Worm (Caenorhabditis elegans): Measurements from ENCODE around the gene Y66A7A.9.

The Y66A7A.9 gene

ce11 chrIII:11612371-11612770 is at the start of gene Y66A7A.9, which contains the start of gene Y66A7A.4:
Gene Y66A7A.9, minus strand, starts transcription at chrIII:11612471.
Gene Y66A7A.4, plus strand, starts transcription at chrIII:11612607.
- TF ChIP-seq aha-1 (tag) (peak; percentile 32), cey-2 (tag; optimal IDR thresholded peaks at IDR 0.05; ENCODE audit: borderline replicate concordance, insufficient read depth) (no peak)

DNA sequence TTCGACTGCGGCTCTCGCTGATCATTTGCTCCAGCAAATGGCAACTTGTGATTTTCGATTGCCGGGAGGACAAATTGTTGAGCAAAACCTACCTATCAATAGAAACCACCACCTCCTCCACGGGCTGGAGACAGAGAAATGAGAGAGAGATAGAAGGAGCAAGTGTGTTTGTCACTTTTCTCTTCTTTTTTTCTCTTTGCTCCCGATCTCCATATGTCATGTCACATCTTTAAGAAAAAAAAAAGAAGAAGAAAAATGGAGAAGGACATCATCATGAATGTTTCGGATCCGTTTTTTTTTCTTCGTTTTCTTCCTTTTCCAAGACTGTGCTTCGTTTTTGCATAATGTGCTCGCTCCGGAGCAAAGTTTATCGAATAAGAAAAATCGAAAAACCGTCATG is 48.5 kb upstream of the Y66A7A.9 start:
- TF ChIP-seq madf-5 (GFP tag; IDR thresholded peaks at IDR 0.05) (no peak), hmg-1.1 (GFP tag; IDR thresholded peaks at IDR 0.05) (0 out of 2 replicates have a peak, but pooled peaks have one; percentile 25), nhr-6 (tag; optimal IDR thresholded peaks at IDR 0.05) (no peak), nhr-102 (tag; optimal IDR thresholded peaks at IDR 0.05) (no peak), unc-62 (GFP tag; optimal IDR thresholded peaks at IDR 0.05 in 1 of 2) (peak in 1 of 2 experiments; percentile 99), unc-62 (tag; optimal IDR thresholded peaks at IDR 0.05) (no peak), F49E8.2 (tag; optimal IDR thresholded peaks at IDR 0.05; ENCODE audit: borderline replicate concordance) (no peak), F10B5.3 (tag; optimal IDR thresholded peaks at IDR 0.05) (no peak), sdz-12 (GFP tag; optimal IDR thresholded peaks at IDR 0.05) (no peak), cey-2 (tag; optimal IDR thresholded peaks at IDR 0.05; ENCODE audit: borderline replicate concordance, insufficient read depth) (no peak), aly-2 (tag; optimal IDR thresholded peaks at IDR 0.05) (no peak), F26F4.8 (GFP tag; conservative IDR thresholded peaks at IDR 0.05) (no peak), tra-1 (GFP tag; IDR thresholded peaks at IDR 0.05) (no peak), hlh-30 (tag; optimal IDR thresholded peaks at IDR 0.05; ENCODE audit: insufficient read depth) (peak; percentile 20), daf-19 (GFP tag; conservative IDR thresholded peaks at IDR 0.05) (no peak), zag-1 (tag; optimal IDR thresholded peaks at IDR 0.05) (no peak), nhr-10 (tag; optimal IDR thresholded peaks at IDR 0.05) (no peak), nhr-42 (GFP tag; IDR thresholded peaks at IDR 0.05) (no peak), mxl-2 (GFP tag; conservative IDR thresholded peaks at IDR 0.05) (no peak), mep-1 (tag; optimal IDR thresholded peaks at IDR 0.05) (peak; percentile 24), lsy-2 (tag; optimal IDR thresholded peaks at IDR 0.05) (peak in 1 of 2 experiments; percentile 33), ztf-11 (tag; optimal IDR thresholded peaks at IDR 0.05) (no peak), vab-7 (GFP tag; IDR thresholded peaks at IDR 0.05) (no peak), lin-38 (GFP tag; IDR thresholded peaks at IDR 0.05) (no peak), php-3 (GFP tag; IDR thresholded peaks at IDR 0.05) (no peak), hlh-11 (tag; optimal IDR thresholded peaks at IDR 0.05) (peak; percentile 20), dmd-9 (GFP tag; IDR thresholded peaks at IDR 0.05) (no peak), daf-12 (tag; optimal IDR thresholded peaks at IDR 0.05) (no peak), set-16 (GFP tag; IDR thresholded peaks at IDR 0.05) (no peak)

DNA sequence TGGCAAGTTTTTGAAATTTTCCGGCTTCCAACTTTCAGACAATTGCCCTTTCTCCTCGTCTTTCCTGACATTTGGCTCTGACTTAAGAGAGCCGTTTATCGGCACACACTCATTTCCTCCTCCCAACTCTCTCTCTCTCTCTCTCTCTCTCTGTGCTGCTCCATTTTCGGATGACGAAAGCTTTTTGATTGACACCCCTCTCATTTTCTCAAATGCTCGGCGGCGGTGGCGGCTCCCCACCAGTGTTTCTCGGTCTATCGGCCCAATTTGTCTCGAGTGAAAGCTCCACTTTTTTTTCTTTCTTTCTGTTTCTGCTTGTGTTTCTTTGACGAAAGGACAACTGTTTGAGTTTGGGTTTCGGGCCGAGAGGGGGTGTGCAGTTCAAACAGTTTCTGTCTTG is 47.5 kb upstream of the Y66A7A.9 start:
- TF ChIP-seq dmd-6 (GFP tag; IDR thresholded peaks at IDR 0.05) (peak; percentile 32; the same call in 1 of the 2 replicates), arid-1 (GFP tag; conservative IDR thresholded peaks at IDR 0.05) (no peak), zip-2 (tag; optimal IDR thresholded peaks at IDR 0.05) (no peak), unc-62 (GFP tag; optimal IDR thresholded peaks at IDR 0.05 in 1 of 2) (no peak), unc-62 (tag; optimal IDR thresholded peaks at IDR 0.05) (no peak), T20F7.1 (GFP tag; optimal IDR thresholded peaks at IDR 0.05) (no peak), mep-1 (tag; optimal IDR thresholded peaks at IDR 0.05) (no peak), php-3 (GFP tag; IDR thresholded peaks at IDR 0.05) (no peak), mes-2 (tag; optimal IDR thresholded peaks at IDR 0.05; ENCODE audit: poor library complexity, severe bottlenecking) (no peak), ZK337.2 (GFP tag; IDR thresholded peaks at IDR 0.05) (no peak), nhr-48 (tag; optimal IDR thresholded peaks at IDR 0.05) (no peak), saeg-2 (GFP tag; IDR thresholded peaks at IDR 0.05) (no peak), hmg-1.1 (GFP tag; IDR thresholded peaks at IDR 0.05) (0 out of 2 replicates have a peak, but pooled peaks have one; percentile 32), set-16 (GFP tag; IDR thresholded peaks at IDR 0.05) (peak; percentile 58), dmd-9 (GFP tag; IDR thresholded peaks at IDR 0.05) (no peak), mdl-1 (tag; optimal IDR thresholded peaks at IDR 0.05) (no peak), daf-12 (tag; optimal IDR thresholded peaks at IDR 0.05) (no peak), hlh-30 (tag; optimal IDR thresholded peaks at IDR 0.05; ENCODE audit: insufficient read depth) (no peak), egl-43 (GFP tag; IDR thresholded peaks at IDR 0.05) (0 out of 2 replicates have a peak, but pooled peaks have one; percentile 23), R02D3.7 (tag; optimal IDR thresholded peaks at IDR 0.05) (no peak), F44E2.7 (GFP tag; IDR thresholded peaks at IDR 0.05) (no peak), zfp-2 (tag; optimal IDR thresholded peaks at IDR 0.05) (no peak), ceh-62 (tag; optimal IDR thresholded peaks at IDR 0.05) (no peak), ceh-20 (GFP tag; IDR thresholded peaks at IDR 0.05) (no peak), lin-15B (tag; optimal IDR thresholded peaks at IDR 0.05) (no peak), nhr-41 (GFP tag; IDR thresholded peaks at IDR 0.05) (no peak), mdt-29 (GFP tag; IDR thresholded peaks at IDR 0.05) (no peak)
